Worm (Caenorhabditis elegans) whole organism, young adult: ENCODE data around the gene mlt-3.

Experiments used
- Y53F4B.3 ChIP-seq: fragments of 200-800 bp; sonication (Bioruptor generic); IDR thresholded peaks from 2 replicates; pipeline ENCODE4 v1.3.6; 2022; ENCODE audit warnings: missing genetic modification reagents, missing genetic modification characterization, missing compliant biosample characterization
- Y53G8AR.9 ChIP-seq: fragments of 200-800 bp; sonication (Bioruptor generic); conservative IDR thresholded peaks from 2 replicates; pipeline ENCODE4 v1.3.6; 2022; ENCODE audit warnings: missing genetic modification reagents, missing genetic modification characterization, missing compliant biosample characterization
- ama-1 ChIP-seq, 3 experiments: fragments of 150-350 bp in 1 of 3; sonication (generic microtip) in 2 of 3; optimal IDR thresholded peaks; 2 replicates each; lab custom pipeline; 2014 to 2018; ENCODE audit warnings: missing biosample characterization in 2 of 3, missing genetic modification characterization in 2 of 3, missing genetic modification reagents in 2 of 3
- athp-1 ChIP-seq: sonication (generic microtip); optimal IDR thresholded peaks from 2 replicates; lab custom pipeline; 2017; ENCODE audit warnings: mild to moderate bottlenecking, missing genetic modification characterization, missing compliant biosample characterization
- bed-1 ChIP-seq: fragments of 200-800 bp; sonication (Bioruptor generic); IDR thresholded peaks from 2 replicates; pipeline ENCODE4 v1.3.6; 2022; ENCODE audit warnings: missing genetic modification reagents, missing genetic modification characterization, missing compliant biosample characterization
- dox-1 ChIP-seq: fragments of 200-800 bp; sonication (Bioruptor generic); IDR thresholded peaks from 2 replicates; pipeline ENCODE4 v1.3.6; 2022; ENCODE audit warnings: missing genetic modification reagents, missing genetic modification characterization, missing compliant biosample characterization
- hmg-20 ChIP-seq: fragments of 200-800 bp; sonication (Bioruptor generic); IDR thresholded peaks from 2 replicates; pipeline ENCODE4 v1.3.6; 2022; ENCODE audit warnings: missing genetic modification reagents, missing genetic modification characterization, missing compliant biosample characterization
- pbrm-1 ChIP-seq: fragments of 200-800 bp; sonication (Bioruptor generic); IDR thresholded peaks from 2 replicates; pipeline ENCODE4 v1.3.6; 2022; ENCODE audit warnings: missing genetic modification reagents, missing genetic modification characterization, missing compliant biosample characterization
- snpc-4 ChIP-seq, 5 experiments: fragments of 150-350 bp in 1 of 5; sonication (generic microtip) in 4 of 5; optimal IDR thresholded peaks; 2 replicates each; lab custom pipeline; 2014 to 2018; ENCODE audit warnings: missing genetic modification characterization in 5 of 5, missing biosample characterization in 3 of 5, antibody characterized with exemption in 2 of 5, mild to moderate bottlenecking in 2 of 5, missing compliant biosample characterization in 2 of 5, missing genotype in 2 of 5, moderate library complexity in 2 of 5, missing genetic modification reagents in 1 of 5
- tlf-1 ChIP-seq: fragments of 200-800 bp; sonication (Bioruptor generic); optimal IDR thresholded peaks from 2 replicates; lab custom pipeline; 2018; ENCODE audit warnings: mild to moderate bottlenecking, missing genetic modification characterization, missing compliant biosample characterization
- unc-130 ChIP-seq: sonication (generic microtip); optimal IDR thresholded peaks from 2 replicates; lab custom pipeline; 2016; ENCODE audit warnings: missing genetic modification reagents, missing genetic modification characterization, missing compliant biosample characterization
- zfh-2 ChIP-seq: fragments of 200-800 bp; sonication (Bioruptor generic); conservative IDR thresholded peaks from 2 replicates; pipeline ENCODE4 v1.3.6; 2022; ENCODE audit warnings: missing genetic modification reagents, missing genetic modification characterization, missing compliant biosample characterization
- ztf-6 ChIP-seq: fragments of 200-800 bp; sonication (Bioruptor generic); IDR thresholded peaks from 2 replicates; pipeline ENCODE4 v1.3.6; 2022; ENCODE audit warnings: missing genetic modification reagents, missing genetic modification characterization, missing compliant biosample characterization

DNA sequence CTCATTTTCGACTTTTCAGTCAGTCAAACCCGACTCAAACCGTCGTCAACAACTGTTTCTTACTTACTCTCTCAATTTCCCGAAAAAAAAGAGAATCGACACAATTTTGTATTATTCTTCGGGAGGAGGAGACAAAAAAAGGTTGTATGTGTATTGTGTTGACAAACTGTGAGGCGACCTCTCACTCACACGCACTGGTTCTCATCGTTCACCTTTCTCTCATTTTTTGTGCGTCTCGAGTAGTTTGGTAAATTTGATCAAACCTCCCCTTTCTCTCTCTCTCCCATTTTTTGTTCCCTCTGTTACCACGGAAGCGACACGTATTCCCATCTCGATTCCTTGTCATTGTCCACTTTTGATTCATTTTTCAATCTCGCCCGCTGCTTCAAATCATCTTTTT, 28.1 kb downstream of the mlt-3 start:
- TF ChIP-seq snpc-4 (GFP tag; optimal IDR thresholded peaks at IDR 0.05; lab: Kevin White, UChicago) (no peak), snpc-4 (tag; optimal IDR thresholded peaks at IDR 0.05; lab: Kevin White, UChicago) (no peak), Y53F4B.3 (GFP tag; lab: Robert Waterston, UW) (no peak), dox-1 (GFP tag; lab: Robert Waterston, UW) (no peak), hmg-20 (GFP tag; lab: Robert Waterston, UW) (no peak), bed-1 (GFP tag; lab: Robert Waterston, UW) (no peak), zfh-2 (no peak), ama-1 (optimal IDR thresholded peaks at IDR 0.05; lab: Kevin White, UChicago) (no peak), ama-1 (GFP tag; optimal IDR thresholded peaks at IDR 0.05; lab: Kevin White, UChicago) (no peak), ztf-6 (GFP tag; lab: Robert Waterston, UW) (no peak), tlf-1 (GFP tag; lab: Kevin White, UChicago) (no peak), pbrm-1 (GFP tag; lab: Robert Waterston, UW) (no peak), Y53G8AR.9 (GFP tag; lab: Robert Waterston, UW) (no peak), athp-1 (tag; lab: Kevin White, UChicago) (no peak), unc-130 (no peak)
